Worm (Caenorhabditis elegans) whole organism, L1 larva: ENCODE data around the gene F53F4.11.

Source experiments
- F16B12.6 ChIP-seq: fragments of 150-350 bp; optimal IDR thresholded peaks from 2 replicates; lab custom pipeline; 2014; ENCODE audit warnings: missing biosample characterization, missing genetic modification characterization
- ama-1 ChIP-seq: fragments of 150-350 bp; optimal IDR thresholded peaks from 2 replicates; lab custom pipeline; 2014
- ceh-8 ChIP-seq: fragments of 200-800 bp; sonication (Bioruptor generic); optimal IDR thresholded peaks from 2 replicates; lab custom pipeline; 2018; ENCODE audit warnings: mild to moderate bottlenecking, missing genetic modification characterization, moderate library complexity, missing compliant biosample characterization
- ceh-82 ChIP-seq, 3 experiments: fragments of 150-350 bp in 1 of 3; sonication (generic microtip) in 2 of 3; optimal IDR thresholded peaks; 2 replicates each; lab custom pipeline; 2014 to 2017; ENCODE audit warnings: missing biosample characterization in 3 of 3, missing genetic modification characterization in 3 of 3
- ceh-90 ChIP-seq: sonication (generic microtip); optimal IDR thresholded peaks from 2 replicates; lab custom pipeline; 2016; ENCODE audit warnings: missing genetic modification characterization, missing compliant biosample characterization
- ces-1 ChIP-seq: fragments of 150-350 bp; optimal IDR thresholded peaks from 2 replicates; lab custom pipeline; 2014; ENCODE audit warnings: missing biosample characterization, missing genetic modification reagents, missing genetic modification characterization
- efl-3 ChIP-seq: fragments of 200-800 bp; sonication (Bioruptor generic); optimal IDR thresholded peaks from 2 replicates; lab custom pipeline; 2018; ENCODE audit warnings: mild to moderate bottlenecking, missing genetic modification characterization, missing compliant biosample characterization
- egl-27 ChIP-seq, 2 experiments: fragments of 150-350 bp in 1 of 2; sonication (generic microtip); optimal IDR thresholded peaks; 3 replicates each; lab custom pipeline; 2017 to 2018; ENCODE audit warnings: missing biosample characterization in 2 of 2, missing genetic modification characterization in 2 of 2, missing genetic modification reagents in 2 of 2
- elt-2 ChIP-seq: sonication (generic microtip); optimal IDR thresholded peaks from 2 replicates; lab custom pipeline; 2016; ENCODE audit warnings: missing genetic modification characterization, mild to moderate bottlenecking, inconsistent platforms, missing compliant biosample characterization, missing genetic modification reagents
- ets-5 ChIP-seq: fragments of 200-800 bp; sonication (Bioruptor generic); IDR thresholded peaks from 2 replicates; pipeline ENCODE4 v1.3.6; 2022; ENCODE audit warnings: missing genetic modification characterization, missing compliant biosample characterization
- fos-1 ChIP-seq: fragments of 150-350 bp; optimal IDR thresholded peaks from 2 replicates; lab custom pipeline; 2014; ENCODE audit warnings: missing biosample characterization, missing genetic modification characterization
- grh-1 ChIP-seq: fragments of 200-800 bp; sonication (Bioruptor generic); IDR thresholded peaks from 2 replicates; pipeline ENCODE4 v1.3.6; 2022; ENCODE audit warnings: missing genetic modification reagents, missing genetic modification characterization, missing compliant biosample characterization
- hlh-4 ChIP-seq: sonication (generic microtip); optimal IDR thresholded peaks from 2 replicates; lab custom pipeline; 2016; ENCODE audit warnings: mild to moderate bottlenecking, missing genetic modification characterization, missing compliant biosample characterization
- irx-1 ChIP-seq: sonication (generic microtip); optimal IDR thresholded peaks from 2 replicates; lab custom pipeline; 2016; ENCODE audit warnings: missing genetic modification characterization, missing compliant biosample characterization
- jun-1 ChIP-seq: fragments of 150-350 bp; optimal IDR thresholded peaks from 2 replicates; lab custom pipeline; 2014; ENCODE audit warnings: missing biosample characterization, missing genetic modification reagents, missing genetic modification characterization
- lin-13 ChIP-seq: fragments of 150-350 bp; optimal IDR thresholded peaks from 2 replicates; lab custom pipeline; 2014; ENCODE audit warnings: missing biosample characterization, missing genetic modification reagents, missing genetic modification characterization
- lin-14 ChIP-seq: fragments of 200-800 bp; sonication (Bioruptor generic); optimal IDR thresholded peaks from 2 replicates; lab custom pipeline; 2018; ENCODE audit warnings: mild to moderate bottlenecking, missing genetic modification characterization, moderate library complexity, missing compliant biosample characterization
- lin-35 ChIP-seq, 2 experiments: fragments of 150-350 bp; optimal IDR thresholded peaks; 2 replicates each; lab custom pipeline; 2014; ENCODE audit warnings: missing biosample characterization in 2 of 2, missing genetic modification characterization in 2 of 2, missing genetic modification reagents in 2 of 2
- lir-3 ChIP-seq: sonication (generic microtip); optimal IDR thresholded peaks from 2 replicates; lab custom pipeline; 2016; ENCODE audit warnings: mild to moderate bottlenecking, missing genetic modification characterization, moderate library complexity, missing compliant biosample characterization; ENCODE audit not compliant: poor library complexity
- lsy-2 ChIP-seq, 2 experiments: fragments of 150-350 bp; optimal IDR thresholded peaks; 2 replicates each; lab custom pipeline; 2014; ENCODE audit warnings: missing biosample characterization in 2 of 2, missing genetic modification characterization in 2 of 2
- mab-9 ChIP-seq: fragments of 200-800 bp; sonication (Bioruptor generic); IDR thresholded peaks from 2 replicates; pipeline ENCODE4 v1.3.6; 2022; ENCODE audit warnings: missing genetic modification reagents, missing genetic modification characterization, missing compliant biosample characterization
- mdl-1 ChIP-seq, 2 experiments: fragments of 150-350 bp; optimal IDR thresholded peaks; 2 replicates each; lab custom pipeline; 2014 to 2017; ENCODE audit warnings: missing biosample characterization in 2 of 2, missing genetic modification characterization in 2 of 2, inconsistent platforms in 1 of 2
- mep-1 ChIP-seq: fragments of 150-350 bp; optimal IDR thresholded peaks from 2 replicates; lab custom pipeline; 2014; ENCODE audit warnings: missing biosample characterization, missing genetic modification characterization
- nhr-11 ChIP-seq: fragments of 150-350 bp; optimal IDR thresholded peaks from 2 replicates; lab custom pipeline; 2014; ENCODE audit warnings: missing biosample characterization, missing genetic modification characterization
- nhr-19 ChIP-seq: fragments of 200-800 bp; sonication (Bioruptor generic); conservative IDR thresholded peaks from 2 replicates; pipeline ENCODE4 v1.3.6; 2022; ENCODE audit warnings: missing genetic modification characterization, missing compliant biosample characterization
- nhr-20 ChIP-seq: sonication (generic microtip); optimal IDR thresholded peaks from 2 replicates; lab custom pipeline; 2016; ENCODE audit warnings: mild to moderate bottlenecking, missing genetic modification characterization, missing compliant biosample characterization
- nhr-47 ChIP-seq: sonication (generic microtip); optimal IDR thresholded peaks from 2 replicates; lab custom pipeline; 2016; ENCODE audit warnings: mild to moderate bottlenecking, missing genetic modification characterization, moderate library complexity, missing compliant biosample characterization
- nhr-76 ChIP-seq: sonication (generic microtip); optimal IDR thresholded peaks from 2 replicates; lab custom pipeline; 2017; ENCODE audit warnings: missing biosample characterization, missing genetic modification characterization
- nhr-77 ChIP-seq: fragments of 150-350 bp; optimal IDR thresholded peaks from 2 replicates; lab custom pipeline; 2014; ENCODE audit warnings: missing biosample characterization, missing genetic modification characterization
- nhr-84 ChIP-seq: sonication (generic microtip); optimal IDR thresholded peaks from 2 replicates; lab custom pipeline; 2017; ENCODE audit warnings: missing biosample characterization, missing genetic modification characterization
- nhr-85 ChIP-seq: sonication (generic microtip); peaks from one replicate; lab custom pipeline; 2016; ENCODE audit warnings: missing genetic modification characterization, inconsistent platforms, missing compliant biosample characterization
- pag-3 ChIP-seq: sonication (generic microtip); optimal IDR thresholded peaks from 2 replicates; lab custom pipeline; 2017; ENCODE audit warnings: missing genetic modification characterization, mild to moderate bottlenecking, missing compliant biosample characterization, antibody characterized with exemption, borderline replicate concordance; ENCODE audit not compliant: insufficient read depth
- pax-3 ChIP-seq: fragments of 200-800 bp; sonication (Bioruptor generic); optimal IDR thresholded peaks from 2 replicates; lab custom pipeline; 2018; ENCODE audit warnings: mild to moderate bottlenecking, missing genetic modification characterization, moderate library complexity, missing compliant biosample characterization
- rnt-1 ChIP-seq: sonication (generic microtip); optimal IDR thresholded peaks from 2 replicates; lab custom pipeline; 2016; ENCODE audit warnings: mild to moderate bottlenecking, missing genetic modification characterization, moderate library complexity, missing compliant biosample characterization
- snpc-4 ChIP-seq: fragments of 150-350 bp; optimal IDR thresholded peaks from 2 replicates; lab custom pipeline; 2014; ENCODE audit warnings: missing biosample characterization, missing genetic modification characterization
- snu-23 ChIP-seq: sonication (generic microtip); optimal IDR thresholded peaks from 2 replicates; lab custom pipeline; 2016; ENCODE audit warnings: missing genetic modification characterization, missing compliant biosample characterization
- sptf-1 ChIP-seq: fragments of 150-350 bp; optimal IDR thresholded peaks from 2 replicates; lab custom pipeline; 2014; ENCODE audit warnings: missing biosample characterization, missing genetic modification characterization
- sup-37 ChIP-seq: fragments of 200-800 bp; sonication (Bioruptor generic); optimal IDR thresholded peaks from 2 replicates; lab custom pipeline; 2018; ENCODE audit warnings: mild to moderate bottlenecking, missing genetic modification characterization, missing compliant biosample characterization
- tbx-2 ChIP-seq: sonication (generic microtip); optimal IDR thresholded peaks from 2 replicates; lab custom pipeline; 2016; ENCODE audit warnings: missing genetic modification characterization, missing compliant biosample characterization
- unc-86 ChIP-seq: sonication (generic microtip); optimal IDR thresholded peaks from 2 replicates; lab custom pipeline; 2016; ENCODE audit warnings: missing genetic modification characterization, missing compliant biosample characterization
- vab-15 ChIP-seq: sonication (generic microtip); optimal IDR thresholded peaks from 2 replicates; lab custom pipeline; 2017; ENCODE audit warnings: missing genotype, mild to moderate bottlenecking, missing genetic modification characterization, missing compliant biosample characterization
- xbp-1 ChIP-seq: sonication (generic microtip); optimal IDR thresholded peaks from 2 replicates; lab custom pipeline; 2016; ENCODE audit warnings: missing genetic modification characterization, missing compliant biosample characterization
- zip-4 ChIP-seq: fragments of 200-800 bp; sonication (Bioruptor generic); optimal IDR thresholded peaks from 2 replicates; lab custom pipeline; 2018; ENCODE audit warnings: mild to moderate bottlenecking, missing genetic modification characterization, moderate library complexity, missing compliant biosample characterization
- ztf-11 ChIP-seq, 2 experiments: sonication (generic microtip); optimal IDR thresholded peaks; 2 replicates each; lab custom pipeline; 2016 to 2017; ENCODE audit warnings: missing genetic modification characterization in 2 of 2, missing biosample characterization in 1 of 2, missing compliant biosample characterization in 1 of 2
- ztf-4 ChIP-seq: fragments of 150-350 bp; optimal IDR thresholded peaks from 2 replicates; lab custom pipeline; 2014; ENCODE audit warnings: missing biosample characterization, missing genetic modification characterization

F53F4.11 gene

DNA sequence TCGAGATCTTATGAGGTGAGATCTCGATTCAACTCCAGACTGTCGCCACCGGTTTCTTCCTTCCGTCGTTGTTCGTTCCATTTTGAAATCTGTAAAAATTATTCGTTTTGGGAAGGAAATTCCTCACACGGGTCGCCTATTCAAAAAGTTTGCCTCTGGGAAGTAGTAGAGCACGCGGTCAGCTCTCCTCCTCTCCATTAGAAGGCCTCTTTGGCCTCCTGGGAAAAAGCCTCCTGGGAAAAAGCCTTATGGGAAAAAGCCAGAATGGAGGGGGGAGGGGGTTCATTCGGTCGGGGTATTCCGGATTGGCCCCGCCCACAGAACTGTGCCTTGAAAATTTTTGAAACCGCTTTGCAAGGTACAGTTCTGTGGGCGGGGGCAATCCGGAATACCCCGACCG is 23.3 kb upstream of the F53F4.11 start:
- TF ChIP-seq irx-1 (no peak), fos-1 (tag; lab: Kevin White, UChicago) (no peak), unc-86 (tag; lab: Kevin White, UChicago) (no peak), nhr-76 (tag; lab: Kevin White, UChicago) (no peak), nhr-20 (tag; lab: Kevin White, UChicago) (no peak), vab-15 (no peak), ztf-4 (tag; lab: Kevin White, UChicago) (no peak), ztf-11 (tag; optimal IDR thresholded peaks at IDR 0.05; lab: Kevin White, UChicago) (no peak), ceh-90 (tag; lab: Kevin White, UChicago) (no peak), lin-13 (GFP tag; lab: Kevin White, UChicago) (no peak), ama-1 (lab: Kevin White, UChicago) (no peak), sptf-1 (tag; lab: Kevin White, UChicago) (no peak), zip-4 (GFP tag; lab: Kevin White, UChicago) (no peak), lsy-2 (tag; optimal IDR thresholded peaks at IDR 0.05; lab: Kevin White, UChicago) (no peak), nhr-77 (tag; lab: Kevin White, UChicago) (no peak), elt-2 (tag; lab: Kevin White, UChicago) (no peak)

DNA sequence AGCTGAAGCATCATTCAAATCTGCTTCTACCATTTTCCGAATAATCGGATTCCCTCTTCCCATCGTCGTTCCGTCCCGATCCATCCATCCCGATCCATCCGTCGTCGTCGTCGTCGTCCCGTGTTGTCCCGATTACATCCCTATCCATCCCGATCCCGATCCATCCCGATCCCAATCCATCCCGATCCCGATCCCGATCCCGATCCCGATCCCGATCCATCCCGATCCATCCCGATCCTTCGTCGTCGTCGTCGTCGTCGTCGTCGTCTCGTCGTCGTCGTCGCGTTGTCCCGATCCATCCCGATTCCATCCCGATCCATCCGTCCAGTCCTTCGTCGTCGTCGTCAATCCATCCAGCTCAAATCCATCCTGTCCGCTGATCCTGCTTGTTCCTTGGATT is 22.9 kb upstream of the F53F4.11 start:
- no peak for TF ChIP-seq lir-3 (tag; lab: Kevin White, UChicago)
- no peak for TF ChIP-seq snu-23 (GFP tag; lab: Kevin White, UChicago)
- no peak for TF ChIP-seq ceh-82 (tag; optimal IDR thresholded peaks at IDR 0.05; lab: Kevin White, UChicago)
- no peak for TF ChIP-seq xbp-1 (tag; lab: Kevin White, UChicago)
- no peak for TF ChIP-seq sptf-1 (tag; lab: Kevin White, UChicago)
- no peak for TF ChIP-seq sup-37 (GFP tag; lab: Kevin White, UChicago)
- TF ChIP-seq egl-27 (tag; optimal IDR thresholded peaks at IDR 0.05; lab: Kevin White, UChicago): no peak

DNA sequence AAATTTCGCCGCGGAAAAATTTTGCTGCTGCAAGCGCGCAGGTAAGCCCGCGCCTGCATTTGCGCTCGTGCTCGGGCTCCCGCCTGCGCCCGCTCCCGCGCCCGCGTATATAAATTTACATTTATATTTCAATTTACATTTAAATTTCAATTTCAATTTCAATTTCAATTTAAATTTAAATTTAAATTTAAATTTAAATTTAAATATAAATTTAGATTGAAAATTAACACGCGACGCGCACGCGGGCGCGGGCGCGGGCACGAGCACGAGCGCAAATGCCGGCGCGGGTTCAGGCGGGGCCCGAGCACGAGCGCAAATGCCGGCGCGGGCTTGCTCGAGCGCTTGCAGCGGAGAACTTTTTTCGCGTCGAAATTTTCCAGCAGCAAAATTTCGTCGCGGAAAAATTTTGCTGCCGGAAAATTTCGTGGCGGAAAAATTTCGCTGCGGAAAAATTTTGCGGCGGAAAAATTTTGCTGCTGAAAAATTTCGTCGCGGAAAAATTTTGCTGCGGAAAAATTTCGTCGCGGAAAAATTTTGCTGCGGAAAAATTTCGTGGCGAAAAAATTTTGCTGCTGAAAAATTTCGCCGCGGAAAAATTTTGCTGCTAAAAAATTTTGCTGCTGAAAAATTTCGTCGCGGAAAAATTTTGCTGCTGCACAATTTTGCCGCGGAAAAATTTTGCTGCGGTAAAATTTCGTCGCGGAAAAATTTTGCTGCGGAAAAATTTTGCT is 21.7 kb upstream of the F53F4.11 start:
- TF ChIP-seq ceh-8 (GFP tag; lab: Kevin White, UChicago): peak; percentile 98
- no peak for TF ChIP-seq nhr-19
- TF ChIP-seq mab-9 (GFP tag; lab: Robert Waterston, UW): peak; percentile 72; the same call in 1 of the 2 replicates
- TF ChIP-seq rnt-1 (tag; lab: Kevin White, UChicago): no peak

DNA sequence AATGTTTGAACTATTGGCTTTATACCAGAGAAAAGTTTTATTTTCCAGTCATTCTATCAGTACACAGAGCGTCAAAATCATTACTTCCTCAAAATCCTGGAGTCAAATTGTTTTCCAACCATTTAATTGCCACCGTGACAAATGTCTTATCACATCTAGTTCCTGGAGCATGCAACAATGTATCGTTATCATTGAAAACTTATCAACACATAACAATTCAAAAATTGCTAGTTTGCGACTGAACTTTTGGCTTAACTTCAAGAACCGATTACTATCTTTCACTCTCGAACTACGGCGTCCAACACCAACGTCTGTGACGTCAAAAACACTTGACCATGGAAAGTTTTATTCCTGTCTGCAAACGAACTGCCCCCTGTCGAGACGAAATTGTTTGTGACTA is 13.7 kb upstream of the F53F4.11 start:
- TF ChIP-seq efl-3 (GFP tag; lab: Kevin White, UChicago): no peak
- no peak for TF ChIP-seq ces-1
- no peak for TF ChIP-seq nhr-76 (tag; lab: Kevin White, UChicago)
- TF ChIP-seq ceh-8 (GFP tag; lab: Kevin White, UChicago): no peak
- TF ChIP-seq jun-1 (tag; lab: Kevin White, UChicago): peak; percentile 3
- TF ChIP-seq nhr-11 (tag; lab: Kevin White, UChicago): no peak
- no peak for TF ChIP-seq ets-5 (GFP tag; lab: Robert Waterston, UW)
- no peak for TF ChIP-seq grh-1 (GFP tag; lab: Robert Waterston, UW)
- TF ChIP-seq nhr-85 (tag; lab: Kevin White, UChicago): no peak
- no peak for TF ChIP-seq pag-3 (tag; lab: Kevin White, UChicago)
- TF ChIP-seq hlh-4 (tag; lab: Kevin White, UChicago): no peak
- TF ChIP-seq lin-13 (GFP tag; lab: Kevin White, UChicago): no peak
- TF ChIP-seq nhr-77 (tag; lab: Kevin White, UChicago): no peak
- peak; percentile 30 for TF ChIP-seq pax-3 (tag; lab: Kevin White, UChicago)
- TF ChIP-seq mab-9 (GFP tag; lab: Robert Waterston, UW): no peak
- TF ChIP-seq nhr-84 (tag; lab: Kevin White, UChicago): no peak
- TF ChIP-seq ama-1 (lab: Kevin White, UChicago): no peak
- no peak for TF ChIP-seq nhr-47 (tag; lab: Kevin White, UChicago)
- TF ChIP-seq F16B12.6 (tag; lab: Kevin White, UChicago): no peak
- no peak for TF ChIP-seq lin-35 (GFP tag; optimal IDR thresholded peaks at IDR 0.05; lab: Kevin White, UChicago)
- TF ChIP-seq mdl-1 (tag; optimal IDR thresholded peaks at IDR 0.05; lab: Kevin White, UChicago): no peak
- TF ChIP-seq snpc-4 (tag; lab: Kevin White, UChicago): no peak
- peak; percentile 14 for TF ChIP-seq lin-14 (GFP tag; lab: Kevin White, UChicago)
- peak; percentile 94 for TF ChIP-seq elt-2 (tag; lab: Kevin White, UChicago)
- TF ChIP-seq mep-1 (tag; lab: Kevin White, UChicago): no peak
- TF ChIP-seq snu-23 (GFP tag; lab: Kevin White, UChicago): no peak
- TF ChIP-seq tbx-2 (tag; lab: Kevin White, UChicago): no peak
